Worm (Caenorhabditis elegans): ENCODE results near the gene nst-1.

nst-1 gene

DNA sequence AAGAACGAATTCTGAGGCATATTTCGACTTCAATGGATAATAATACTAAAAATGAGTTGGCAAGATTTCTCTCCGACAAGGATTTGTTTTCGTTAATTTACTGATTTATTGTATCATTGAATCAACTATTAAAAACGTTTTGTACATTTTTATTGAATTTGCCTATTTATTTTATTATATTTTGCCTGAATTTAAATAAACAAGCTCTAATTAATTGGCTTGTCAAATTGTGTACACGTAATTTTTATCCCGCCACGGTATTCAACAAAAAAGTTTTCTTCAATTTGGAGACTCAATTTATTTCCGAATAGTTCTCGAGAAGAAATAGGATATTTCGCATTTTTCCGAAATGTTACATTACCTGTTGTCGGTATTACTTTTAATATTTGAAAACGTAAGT, 50.5 kb downstream of the nst-1 start, which contains the start of gene M110.7:
Gene M110.7 (plus strand): TSS at position 301 of the 400 bp plus-strand sequence.
- TF ChIP-seq ets-5 (GFP tag; IDR thresholded peaks at IDR 0.05), result no peak
- no peak for TF ChIP-seq dpl-1 (GFP tag; optimal IDR thresholded peaks at IDR 0.05)
- TF ChIP-seq ces-1 (GFP tag; optimal IDR thresholded peaks at IDR 0.05), result no peak
- no peak for TF ChIP-seq elt-2 (tag; optimal IDR thresholded peaks at IDR 0.05)
- no peak for TF ChIP-seq isw-1 (GFP tag; IDR thresholded peaks at IDR 0.05)
- TF ChIP-seq unc-30 (tag; optimal IDR thresholded peaks at IDR 0.05), result no peak
- no peak for TF ChIP-seq nhr-47 (tag; optimal IDR thresholded peaks at IDR 0.05)
- no peak for TF ChIP-seq sptf-1 (tag; optimal IDR thresholded peaks at IDR 0.05)
- TF ChIP-seq ceh-63 (GFP tag; optimal IDR thresholded peaks at IDR 0.05), result no peak
- TF ChIP-seq efl-3 (GFP tag; optimal IDR thresholded peaks at IDR 0.05), result no peak
- TF ChIP-seq fkh-8 (tag; optimal IDR thresholded peaks at IDR 0.05), result no peak
- no peak for TF ChIP-seq lir-3 (tag; optimal IDR thresholded peaks at IDR 0.05; ENCODE audit: poor library complexity)
- no peak for TF ChIP-seq lin-35 (GFP tag; optimal IDR thresholded peaks at IDR 0.05)
- TF ChIP-seq lin-13 (GFP tag; optimal IDR thresholded peaks at IDR 0.05), result no peak
- TF ChIP-seq dsc-1 (tag; optimal IDR thresholded peaks at IDR 0.05), result no peak
